Fruit fly (Drosophila melanogaster) whole organism, embryonic: Measurements from ENCODE around the gene CG42554.
A peak's percentile ranks its signal among the peaks of the same experiment; 100 is the strongest.

ENCODE experiments used
- Asciz ChIP-seq: fragments of 200-800 bp; sonication (Bioruptor generic); optimal IDR thresholded peaks from 2 replicates; lab custom pipeline; 2017; ENCODE audit warnings: missing biosample characterization, mild to moderate bottlenecking, missing genetic modification characterization, missing genetic modification reagents
- Atf3 ChIP-seq: fragments of 200-800 bp; sonication (Bioruptor generic); optimal IDR thresholded peaks from 3 replicates; lab custom pipeline; 2016; ENCODE audit warnings: missing biosample characterization, missing genetic modification characterization
- CG10267 ChIP-seq: fragments of 200-800 bp; sonication (Bioruptor generic); optimal IDR thresholded peaks from 2 replicates; lab custom pipeline; 2018; ENCODE audit warnings: missing biosample characterization, mild to moderate bottlenecking, missing genetic modification characterization, moderate library complexity
- CG11696 ChIP-seq: fragments of 200-800 bp; sonication (Bioruptor generic); IDR thresholded peaks from 2 replicates; pipeline ENCODE4 v1.3.6; 2022; ENCODE audit warnings: missing biosample characterization, missing genetic modification characterization
- CG11723 ChIP-seq: fragments of 200-800 bp; sonication (Bioruptor generic); optimal IDR thresholded peaks from 2 replicates; lab custom pipeline; 2017; ENCODE audit warnings: missing biosample characterization, mild to moderate bottlenecking, missing genetic modification characterization
- CG12391 ChIP-seq: fragments of 200-800 bp; sonication (Bioruptor generic); optimal IDR thresholded peaks from 3 replicates; lab custom pipeline; 2018; ENCODE audit warnings: missing biosample characterization, mild to moderate bottlenecking, missing genetic modification characterization, moderate library complexity
- CG12942 ChIP-seq: fragments of 200-800 bp; sonication (Bioruptor generic); optimal IDR thresholded peaks from 3 replicates; lab custom pipeline; 2016; ENCODE audit warnings: missing biosample characterization, missing genetic modification characterization
- CG16779 ChIP-seq: fragments of 200-800 bp; sonication (Bioruptor generic); IDR thresholded peaks from 2 replicates; pipeline ENCODE4 v1.3.6; 2022; ENCODE audit warnings: missing biosample characterization, missing genetic modification characterization
- CG18476 ChIP-seq: fragments of 200-800 bp; sonication (Bioruptor generic); optimal IDR thresholded peaks from 2 replicates; lab custom pipeline; 2016; ENCODE audit warnings: missing biosample characterization, mild to moderate bottlenecking, missing genetic modification characterization
- CG18599 ChIP-seq: fragments of 200-800 bp; sonication (Bioruptor generic); optimal IDR thresholded peaks from 3 replicates; lab custom pipeline; 2017; ENCODE audit warnings: missing biosample characterization, missing genetic modification characterization, mild to moderate bottlenecking, moderate library complexity, missing genetic modification reagents
- CG30020 ChIP-seq: fragments of 200-800 bp; optimal IDR thresholded peaks from 2 replicates; lab custom pipeline; 2019; ENCODE audit warnings: missing biosample characterization, mild to moderate bottlenecking, missing genetic modification characterization, moderate library complexity
- CG30431 ChIP-seq: fragments of 200-800 bp; sonication (Bioruptor generic); optimal IDR thresholded peaks from 2 replicates; lab custom pipeline; 2017; ENCODE audit warnings: missing biosample characterization, missing genetic modification characterization
- CG31224 ChIP-seq: fragments of 200-800 bp; sonication (Bioruptor generic); IDR thresholded peaks from 2 replicates; pipeline ENCODE4 v1.3.6; 2022; ENCODE audit warnings: missing biosample characterization, missing genetic modification characterization
- CG3163 ChIP-seq: fragments of 200-800 bp; sonication (Bioruptor generic); optimal IDR thresholded peaks from 3 replicates; lab custom pipeline; 2016; ENCODE audit warnings: missing biosample characterization, missing genetic modification characterization
- CG34422 ChIP-seq: fragments of 200-800 bp; sonication (Bioruptor generic); IDR thresholded peaks from 3 replicates; pipeline ENCODE4 v1.3.6; 2022; ENCODE audit warnings: missing biosample characterization, missing genetic modification characterization
- CG4404 ChIP-seq: fragments of 200-800 bp; sonication (Bioruptor generic); IDR thresholded peaks from 2 replicates; pipeline ENCODE4 v1.3.6; 2022; ENCODE audit warnings: missing biosample characterization, missing genetic modification characterization
- CG5245 ChIP-seq: fragments of 200-800 bp; sonication (Bioruptor generic); optimal IDR thresholded peaks from 3 replicates; lab custom pipeline; 2016; ENCODE audit warnings: missing biosample characterization, missing genetic modification characterization
- CG6175 ChIP-seq: fragments of 200-800 bp; sonication (Bioruptor generic); IDR thresholded peaks from 3 replicates; pipeline ENCODE4 v1.3.6; 2022; ENCODE audit warnings: missing biosample characterization, missing genetic modification characterization
- CG6683 ChIP-seq: fragments of 200-800 bp; sonication (Bioruptor generic); optimal IDR thresholded peaks from 2 replicates; lab custom pipeline; 2017; ENCODE audit warnings: missing biosample characterization, mild to moderate bottlenecking, missing genetic modification characterization, missing genetic modification reagents
- CG8765 ChIP-seq: fragments of 200-800 bp; sonication (Bioruptor generic); IDR thresholded peaks from 2 replicates; pipeline ENCODE4 v1.3.6; 2022; ENCODE audit warnings: missing biosample characterization, missing genetic modification characterization
- CTCF ChIP-seq: fragments of 200-800 bp; sonication (Bioruptor generic); optimal IDR thresholded peaks from 2 replicates; lab custom pipeline; 2017; ENCODE audit warnings: missing biosample characterization, mild to moderate bottlenecking, missing genetic modification characterization, moderate library complexity
- D ChIP-seq, 2 experiments: fragments of 200-800 bp in 1 of 2; fragments of >200 bp in 1 of 2; sonication (Bioruptor generic) in 1 of 2; optimal IDR thresholded peaks; 2 replicates in 1 of 2; 3 replicates in 1 of 2; lab custom pipeline; 2017; ENCODE audit warnings: mild to moderate bottlenecking in 1 of 2, missing biosample characterization in 1 of 2, missing genetic modification characterization in 1 of 2, missing genetic modification reagents in 1 of 2
- Dll ChIP-seq: fragments of 200-800 bp; sonication (Bioruptor generic); IDR thresholded peaks from 4 replicates; pipeline ENCODE4 v1.3.6; 2022; ENCODE audit warnings: missing biosample characterization, missing genetic modification characterization; ENCODE audit not compliant: partially characterized antibody
- Fer3 ChIP-seq: fragments of 200-800 bp; sonication (Bioruptor generic); optimal IDR thresholded peaks from 2 replicates; lab custom pipeline; 2018; ENCODE audit warnings: missing biosample characterization, mild to moderate bottlenecking, missing genetic modification characterization, moderate library complexity
- H2.0 ChIP-seq: fragments of 200-800 bp; sonication (Bioruptor generic); IDR thresholded peaks from 2 replicates; pipeline ENCODE4 v1.3.6; 2022; ENCODE audit warnings: missing biosample characterization, missing genetic modification characterization
- Hey ChIP-seq: fragments of 200-800 bp; sonication (Bioruptor generic); optimal IDR thresholded peaks from 3 replicates; lab custom pipeline; 2018; ENCODE audit warnings: missing biosample characterization, mild to moderate bottlenecking, missing genetic modification characterization
- Hsf ChIP-seq: fragments of 200-800 bp; sonication (Bioruptor generic); optimal IDR thresholded peaks from 3 replicates; lab custom pipeline; 2016; ENCODE audit warnings: missing biosample characterization, missing genetic modification characterization
- Jarid2 ChIP-seq: fragments of 200-800 bp; sonication (Bioruptor generic); optimal IDR thresholded peaks from 3 replicates; lab custom pipeline; 2017; ENCODE audit warnings: mild to moderate bottlenecking, missing biosample characterization, missing genetic modification reagents, missing genetic modification characterization
- Meics ChIP-seq: fragments of 200-800 bp; sonication (Bioruptor generic); optimal IDR thresholded peaks from 2 replicates; lab custom pipeline; 2017; ENCODE audit warnings: missing biosample characterization, mild to moderate bottlenecking, missing genetic modification characterization
- Ptx1 ChIP-seq: fragments of 200-800 bp; sonication (Bioruptor generic); IDR thresholded peaks from 2 replicates; pipeline ENCODE4 v1.3.6; 2022; ENCODE audit warnings: missing biosample characterization, missing genetic modification characterization
- Rx ChIP-seq: fragments of 200-800 bp; sonication (Bioruptor generic); IDR thresholded peaks from 2 replicates; pipeline ENCODE4 v1.3.6; 2022; ENCODE audit warnings: missing biosample characterization, missing genetic modification characterization
- Sin3A ChIP-seq: fragments of >200 bp; optimal IDR thresholded peaks from 2 replicates; lab custom pipeline; 2018
- Spps ChIP-seq: fragments of 200-800 bp; sonication (Bioruptor generic); optimal IDR thresholded peaks from 2 replicates; lab custom pipeline; 2018; ENCODE audit warnings: missing biosample characterization, mild to moderate bottlenecking, missing genetic modification characterization
- Ssrp ChIP-seq: fragments of 200-800 bp; sonication (Bioruptor generic); optimal IDR thresholded peaks from 2 replicates; lab custom pipeline; 2018; ENCODE audit warnings: missing biosample characterization, mild to moderate bottlenecking, missing genetic modification characterization, moderate library complexity
- Taf1 ChIP-seq: fragments of 200-800 bp; sonication (Bioruptor generic); IDR thresholded peaks from 2 replicates; pipeline ENCODE4 v1.3.6; 2022; ENCODE audit warnings: missing biosample characterization, missing genetic modification characterization
- Tbp ChIP-seq: fragments of >200 bp; optimal IDR thresholded peaks from 2 replicates; lab custom pipeline; 2018; ENCODE audit warnings: missing biosample characterization, missing genetic modification characterization
- Trl ChIP-seq, 3 experiments: fragments of >200 bp in 2 of 3; fragments of 200-800 bp in 1 of 3; sonication (Bioruptor generic) in 1 of 3; optimal IDR thresholded peaks; 2 replicates in 1 of 3; 3 replicates in 2 of 3; lab custom pipeline; 2016 to 2017; ENCODE audit warnings: missing biosample characterization in 1 of 3, missing genetic modification characterization in 1 of 3
- az2 ChIP-seq: fragments of 200-800 bp; sonication (Bioruptor generic); optimal IDR thresholded peaks from 3 replicates; lab custom pipeline; 2016; ENCODE audit warnings: missing biosample characterization, missing genetic modification characterization
- cg ChIP-seq: fragments of 200-800 bp; sonication (Bioruptor generic); optimal IDR thresholded peaks from 3 replicates; lab custom pipeline; 2019; ENCODE audit warnings: missing biosample characterization, mild to moderate bottlenecking, missing genetic modification characterization, moderate library complexity
- da ChIP-seq: fragments of 200-800 bp; sonication (Bioruptor generic); optimal IDR thresholded peaks from 2 replicates; lab custom pipeline; 2016; ENCODE audit warnings: missing biosample characterization, missing genetic modification characterization
- danr ChIP-seq: fragments of 200-800 bp; sonication (Bioruptor generic); IDR thresholded peaks from 2 replicates; pipeline ENCODE4 v1.3.6; 2022; ENCODE audit warnings: missing biosample characterization, missing genetic modification characterization
- dpn ChIP-seq, 2 experiments: fragments of 200-800 bp; sonication (Bioruptor generic); optimal IDR thresholded peaks; 3 replicates each; lab custom pipeline; 2016; ENCODE audit warnings: missing biosample characterization in 2 of 2, missing genetic modification characterization in 2 of 2
- gcm2 ChIP-seq: fragments of 200-800 bp; sonication (Bioruptor generic); optimal IDR thresholded peaks from 2 replicates; lab custom pipeline; 2016; ENCODE audit warnings: missing biosample characterization, missing genetic modification characterization
- gsb ChIP-seq: fragments of 200-800 bp; sonication (Bioruptor generic); IDR thresholded peaks from 2 replicates; pipeline ENCODE4 v1.3.6; 2022; ENCODE audit warnings: missing biosample characterization, missing genetic modification characterization
- kni ChIP-seq: fragments of 200-800 bp; sonication (Bioruptor generic); optimal IDR thresholded peaks from 3 replicates; lab custom pipeline; 2017; ENCODE audit warnings: mild to moderate bottlenecking, missing biosample characterization, missing genetic modification reagents, missing genetic modification characterization
- knrl ChIP-seq: fragments of 200-800 bp; sonication (Bioruptor generic); IDR thresholded peaks from 3 replicates; pipeline ENCODE4 v1.3.6; 2022; ENCODE audit warnings: missing biosample characterization, missing genetic modification characterization; ENCODE audit not compliant: partially characterized antibody
- lola ChIP-seq, 3 experiments: fragments of >200 bp in 2 of 3; fragments of 200-800 bp in 1 of 3; sonication (Bioruptor generic) in 1 of 3; optimal IDR thresholded peaks; 2 replicates each; lab custom pipeline; 2017 to 2019; ENCODE audit warnings: missing biosample characterization in 3 of 3, missing genetic modification characterization in 3 of 3, mild to moderate bottlenecking in 1 of 3, moderate library complexity in 1 of 3
- phol ChIP-seq: fragments of 200-800 bp; sonication (Bioruptor generic); optimal IDR thresholded peaks from 3 replicates; lab custom pipeline; 2018; ENCODE audit warnings: missing biosample characterization, mild to moderate bottlenecking, missing genetic modification characterization, moderate library complexity
- trem ChIP-seq: fragments of 200-800 bp; optimal IDR thresholded peaks from 3 replicates; lab custom pipeline; 2019; ENCODE audit warnings: missing biosample characterization, mild to moderate bottlenecking, missing genetic modification characterization, moderate library complexity
- tx ChIP-seq: fragments of 200-800 bp; sonication (Bioruptor generic); optimal IDR thresholded peaks from 2 replicates; lab custom pipeline; 2016; ENCODE audit warnings: missing biosample characterization, missing genetic modification characterization
- z ChIP-seq: fragments of 200-800 bp; sonication (Bioruptor generic); IDR thresholded peaks from 3 replicates; pipeline ENCODE4 v1.3.6; 2022; ENCODE audit warnings: missing biosample characterization, missing genetic modification characterization

Gene CG42554

DNA sequence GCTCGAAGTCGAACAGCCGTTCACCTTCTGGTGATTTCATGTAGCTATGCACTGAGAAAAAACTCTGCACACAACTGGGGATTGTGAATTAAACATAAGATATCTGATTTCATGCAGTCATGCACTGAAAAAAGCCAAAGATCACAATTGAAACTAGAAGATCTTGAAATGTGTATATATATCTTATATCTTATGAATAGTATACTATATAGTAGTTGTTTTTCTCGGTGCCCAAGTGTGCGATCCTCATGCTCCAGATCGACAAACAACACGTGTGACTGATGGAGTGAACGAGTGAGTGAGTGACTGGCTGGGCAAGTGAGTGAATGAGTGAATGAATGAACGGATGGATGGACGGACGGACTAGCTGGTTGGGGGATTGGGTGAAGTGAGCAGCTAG lies 13.5 kb upstream of the CG42554 start (continued):
- TF ChIP-seq CG16779 (no peak), CG5245 (peak; percentile 50), Sin3A (no peak), Fer3 (tag; lab: Kevin White, UChicago) (peak; percentile 63), dpn (GFP tag; optimal IDR thresholded peaks at IDR 0.05; lab: Kevin White, UChicago) (peak; percentile 57 to 62), az2 (GFP tag; lab: Kevin White, UChicago) (peak; percentile 66), Trl (optimal IDR thresholded peaks at IDR 0.05; lab: Kevin White, UChicago) (no peak), Trl (GFP tag; optimal IDR thresholded peaks at IDR 0.05; lab: Kevin White, UChicago) (no peak), Ptx1 (peak; percentile 77), CG30431 (GFP tag; lab: Kevin White, UChicago) (peak; percentile 6), CG11723 (GFP tag; lab: Kevin White, UChicago) (peak; percentile 32), CG3163 (GFP tag; lab: Kevin White, UChicago) (no peak), D (optimal IDR thresholded peaks at IDR 0.05; lab: Kevin White, UChicago) (no peak), D (GFP tag; optimal IDR thresholded peaks at IDR 0.05; lab: Kevin White, UChicago) (peak; percentile 84), knrl (no peak), H2.0 (GFP tag; lab: Robert Waterston, UW) (peak; percentile 48; the same call in 1 of the 2 replicates), CG34422 (GFP tag; lab: Robert Waterston, UW) (peak; percentile 60; the same call in 1 of the 3 replicates), CG6683 (GFP tag; lab: Kevin White, UChicago) (peak; percentile 44), Hey (no peak), gsb (GFP tag; lab: Robert Waterston, UW) (peak; percentile 41; the same call in 1 of the 2 replicates), CG6175 (no peak), CG8765 (GFP tag; lab: Robert Waterston, UW) (peak; percentile 15; the same call in 1 of the 2 replicates), Jarid2 (peak; percentile 48), Dll (GFP tag; lab: Robert Waterston, UW) (no peak), Asciz (GFP tag; lab: Kevin White, UChicago) (peak; percentile 71), CG10267 (tag; lab: Kevin White, UChicago) (peak; percentile 59), CTCF (peak; percentile 49), lola (GFP tag; optimal IDR thresholded peaks at IDR 0.05; lab: Kevin White, UChicago) (peak in 1 of 3 experiments; percentile 55), Spps (tag; lab: Kevin White, UChicago) (peak; percentile 60), kni (GFP tag; lab: Kevin White, UChicago) (peak; percentile 25), da (GFP tag; lab: Kevin White, UChicago) (no peak), phol (peak; percentile 84), CG4404 (GFP tag; lab: Robert Waterston, UW) (peak; percentile 54), Ssrp (tag; lab: Kevin White, UChicago) (peak; percentile 54), z (GFP tag; lab: Robert Waterston, UW) (peak; percentile 84), Meics (GFP tag; lab: Kevin White, UChicago) (peak; percentile 64), trem (tag; lab: Kevin White, UChicago) (peak; percentile 73), gcm2 (GFP tag; lab: Kevin White, UChicago) (no peak), cg (no peak), CG31224 (GFP tag; lab: Robert Waterston, UW) (peak; percentile 44; the same call in 1 of the 2 replicates), CG30020 (tag; lab: Kevin White, UChicago) (no peak), danr (peak; percentile 52), Rx (GFP tag; lab: Robert Waterston, UW) (peak; percentile 68; the same call in 1 of the 2 replicates), CG18599 (GFP tag; lab: Kevin White, UChicago) (peak; percentile 83), Taf1 (GFP tag; lab: Robert Waterston, UW) (no peak), Tbp (GFP tag; lab: Kevin White, UChicago) (no peak), tx (GFP tag; lab: Kevin White, UChicago) (peak; percentile 14), CG12942 (GFP tag; lab: Kevin White, UChicago) (no peak), CG12391 (tag; lab: Kevin White, UChicago) (peak; percentile 76), CG11696 (GFP tag; lab: Robert Waterston, UW) (peak; percentile 68), Atf3 (GFP tag; lab: Kevin White, UChicago) (no peak), Hsf (GFP tag; lab: Kevin White, UChicago) (peak; percentile 53), CG18476 (GFP tag; lab: Kevin White, UChicago) (peak; percentile 29)
